Fruit fly (Drosophila melanogaster) S2 (cell line): ENCODE results near the gene Abi.

Source experiments
- CG8478 ChIP-seq: fragments of >200 bp; optimal IDR thresholded peaks from 2 replicates; lab custom pipeline; 2018
- CTCF ChIP-seq, 2 experiments: fragments of >200 bp; optimal IDR thresholded peaks; 2 replicates each; lab custom pipeline; 2018

- TF ChIP-seq CG8478 (lab: Kevin White, UChicago) = no peak
- no peak for TF ChIP-seq CTCF (optimal IDR thresholded peaks at IDR 0.05; lab: Kevin White, UChicago)
These were observed 6.1 kb downstream of the Abi start for dm6 chr3R:14116088-14116487.
